Fruit fly (Drosophila melanogaster) whole organism, larva: ENCODE data around the gene CanA1.

Experiments
- noc ChIP-seq: fragments of 200-800 bp; sonication (Bioruptor generic); optimal IDR thresholded peaks from 3 replicates; lab custom pipeline; 2019; ENCODE audit warnings: missing biosample characterization, mild to moderate bottlenecking, missing genetic modification characterization, moderate library complexity

The CanA1 gene

DNA sequence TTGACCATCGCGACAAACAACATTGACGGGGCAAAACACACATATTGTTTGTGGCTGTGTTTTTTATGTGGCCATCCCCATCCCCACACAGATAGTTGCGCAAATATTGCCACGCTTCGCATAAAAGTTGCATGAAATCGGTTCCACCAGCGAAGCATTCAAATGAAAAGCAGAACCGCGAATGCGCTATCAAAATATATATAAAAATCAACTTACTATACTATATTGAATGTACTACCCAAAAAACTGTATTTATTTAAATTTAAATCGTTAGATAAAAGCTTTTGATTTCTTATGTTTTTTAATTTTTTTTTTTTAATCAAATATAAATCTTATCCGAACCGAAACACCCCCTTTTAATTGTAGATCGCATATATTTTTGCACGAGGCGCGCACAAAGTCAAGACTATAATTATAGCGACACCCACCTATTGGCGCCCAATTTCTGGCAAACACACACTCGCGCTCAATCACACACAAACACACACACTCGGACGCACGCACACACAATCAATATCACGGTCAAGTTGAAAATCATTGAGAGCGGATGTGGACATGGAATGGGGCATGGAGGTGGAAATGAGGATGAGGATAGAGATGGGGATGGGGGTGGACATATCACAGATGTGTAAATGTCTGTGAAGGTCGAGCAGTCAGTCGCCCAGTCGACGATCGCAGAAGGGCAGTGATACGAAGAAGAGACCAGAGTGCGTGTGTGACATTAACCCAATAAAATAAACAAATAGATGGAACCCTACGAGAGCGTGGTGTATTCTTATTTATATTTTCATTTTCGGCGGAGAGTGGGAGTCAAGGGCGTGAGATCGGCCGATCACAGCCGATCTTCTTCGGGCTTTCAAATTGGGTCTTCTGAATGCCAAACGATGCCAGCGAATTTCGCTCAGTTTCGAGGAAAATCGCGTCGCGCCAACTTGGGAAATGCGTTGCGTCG, at the start of gene CanA1:
Gene CanA1, plus strand, starts transcription at position 902 of the 952 bp plus-strand sequence.
- peak; percentile 41 for TF ChIP-seq noc (tag; lab: Kevin White, UChicago)

DNA sequence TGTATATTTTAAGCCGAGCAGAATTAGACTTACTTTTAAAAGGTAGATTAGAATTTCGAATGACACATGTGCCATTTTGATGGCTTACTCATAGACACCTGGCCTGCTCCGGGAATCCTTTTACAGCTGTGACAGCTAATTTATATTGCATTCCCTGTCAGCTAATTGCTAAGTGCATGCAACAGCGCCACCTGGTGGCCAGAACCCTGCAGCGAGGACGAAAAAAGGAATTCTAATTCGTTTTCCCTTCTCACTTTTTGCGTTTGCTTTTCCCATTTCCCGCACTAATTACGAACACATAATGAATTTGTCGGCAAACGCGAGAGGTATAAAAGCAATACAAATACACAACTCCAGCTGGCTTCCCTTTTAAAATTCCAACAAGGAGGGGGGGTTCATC, 49.2 kb upstream of the CanA1 start, which contains the start of gene CG31008:
Gene CG31008, minus strand, starts transcription at position 59 of the 400 bp plus-strand sequence.
- TF ChIP-seq noc (tag; lab: Kevin White, UChicago), result no peak

DNA sequence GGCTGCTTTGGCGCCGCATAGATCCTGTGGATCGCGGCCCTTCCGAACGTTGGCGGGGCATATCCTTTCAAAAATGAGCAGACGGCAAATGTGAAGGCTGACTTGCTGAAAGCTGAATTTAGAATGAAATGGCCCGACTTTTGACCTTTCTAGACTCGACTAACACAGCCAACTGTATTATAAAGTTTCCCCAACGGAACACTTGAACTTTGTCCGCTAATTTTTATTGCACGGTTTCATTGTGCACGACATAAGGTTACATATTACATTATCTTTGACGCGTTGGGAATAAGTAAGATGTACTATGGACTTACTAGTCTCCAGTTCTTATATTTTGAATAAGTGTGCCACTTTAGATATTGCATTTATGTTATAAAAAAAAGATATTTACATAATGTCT, 46.8 kb upstream of the CanA1 start, which contains the start of gene CG31007:
Gene CG31007, minus strand, starts transcription at position 101 of the 400 bp plus-strand sequence.
- TF ChIP-seq noc (tag; lab: Kevin White, UChicago), result no peak

DNA sequence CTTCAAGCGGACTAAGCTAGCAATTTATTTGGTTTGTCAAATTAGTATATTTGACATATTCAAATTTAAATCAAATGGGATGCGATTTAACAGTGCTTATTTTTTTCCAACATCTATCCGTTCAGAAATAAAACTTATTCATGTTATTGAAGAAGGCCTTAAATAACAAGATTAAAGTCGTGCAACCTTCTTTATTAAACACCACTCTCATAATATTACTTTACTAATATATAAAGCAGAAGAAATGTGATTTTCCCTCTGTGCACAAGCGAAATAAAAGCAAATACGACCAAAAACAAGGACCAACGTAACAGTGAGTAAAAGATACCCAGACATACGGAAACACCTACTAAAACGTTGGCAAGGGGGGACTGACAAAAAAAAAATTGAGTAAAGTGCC, 32.6 kb upstream of the CanA1 start:
- TF ChIP-seq noc (tag; lab: Kevin White, UChicago), result no peak

- peak; percentile 53 for TF ChIP-seq noc (tag; lab: Kevin White, UChicago)
Observed at dm6 chr3R:31010086-31010485, 29.1 kb upstream of the CanA1 start.

DNA sequence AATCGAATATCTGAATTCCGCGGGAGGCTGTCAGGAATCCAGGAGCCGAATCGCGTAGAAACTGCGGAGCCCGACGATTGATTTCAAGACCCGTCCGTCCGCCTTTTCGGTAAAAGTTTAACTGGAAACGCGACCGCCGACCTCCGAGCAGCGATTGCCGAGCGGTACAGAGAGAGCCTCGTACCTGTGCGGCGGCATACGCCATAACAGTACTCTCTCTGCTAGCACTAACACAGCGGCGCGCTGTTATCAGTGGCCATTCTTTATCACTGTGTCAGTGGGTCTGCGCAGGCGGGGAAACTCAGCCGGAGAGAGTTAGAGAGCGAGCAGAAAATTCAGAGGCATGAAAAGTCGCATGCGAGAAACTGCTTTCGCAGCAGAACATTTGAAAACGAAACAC, 22.5 kb upstream of the CanA1 start, which contains the start of gene 5-HT7:
Gene 5-HT7, minus strand, starts transcription at position 161 of the 400 bp plus-strand sequence.
- TF ChIP-seq noc (tag; lab: Kevin White, UChicago), result no peak

DNA sequence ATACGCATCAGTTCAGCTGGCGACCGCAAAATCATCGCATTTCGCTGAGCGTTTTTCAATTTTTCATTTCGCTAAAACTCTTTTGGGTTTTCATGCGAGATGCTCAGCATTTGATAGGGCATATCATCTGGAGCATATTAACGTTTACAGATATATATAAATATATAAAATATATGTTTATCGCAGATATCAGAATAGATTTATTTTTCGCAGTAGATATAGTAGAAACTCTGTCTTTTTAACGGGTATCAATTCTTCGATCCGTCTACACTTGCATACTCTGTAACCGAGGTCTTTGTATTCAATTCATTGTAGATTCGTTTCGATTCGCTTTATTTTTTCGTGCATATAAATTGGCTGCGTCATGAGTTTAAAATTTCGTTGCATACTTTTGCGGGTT, 19.5 kb upstream of the CanA1 start:
- TF ChIP-seq noc (tag; lab: Kevin White, UChicago), result no peak

- no peak for TF ChIP-seq noc (tag; lab: Kevin White, UChicago)
Observed at dm6 chr3R:31020762-31021161, 18.4 kb upstream of the CanA1 start.

DNA sequence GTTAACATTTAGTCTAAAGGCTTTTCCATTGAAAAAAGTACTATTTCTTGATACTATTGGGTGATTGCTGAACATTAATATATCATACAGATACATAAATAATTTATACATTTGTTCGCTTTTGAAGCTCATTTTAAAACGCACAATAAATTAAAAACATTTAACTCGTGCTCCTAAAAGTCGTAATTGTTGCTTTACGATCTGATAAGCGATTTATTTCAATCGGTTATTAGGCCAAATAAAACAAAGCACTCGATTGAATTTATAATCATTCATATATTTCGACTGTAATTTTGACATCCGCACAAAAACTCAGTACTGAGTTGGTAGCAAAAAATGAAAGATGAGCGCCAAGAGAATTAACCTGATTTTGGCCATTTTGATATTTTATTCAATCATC, 4.1 kb upstream of the CanA1 start, which contains the start of gene CG33773:
Gene CG33773, plus strand, starts transcription at position 301 of the 400 bp plus-strand sequence.
- no peak for TF ChIP-seq noc (tag; lab: Kevin White, UChicago)

DNA sequence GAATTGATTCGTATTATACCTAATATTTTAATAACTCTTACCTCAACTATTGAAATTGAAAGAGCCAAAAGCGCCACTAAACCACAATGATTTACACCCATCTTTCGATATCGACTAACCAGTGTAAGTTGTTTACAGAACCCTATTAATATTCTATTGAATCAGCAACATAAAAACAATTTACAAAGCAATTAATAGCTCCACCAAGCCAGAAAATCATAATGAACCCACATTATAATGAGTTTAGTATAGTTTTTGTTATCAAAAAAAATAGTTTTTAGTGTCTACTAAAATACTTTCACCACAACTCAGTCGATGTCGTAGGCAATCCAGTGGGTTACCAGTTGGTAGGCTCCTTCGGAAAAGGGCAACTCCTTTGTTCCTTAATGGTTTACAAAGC, 5.8 kb downstream of the CanA1 start, which contains the start of gene CG33920:
Gene CG33920, minus strand, starts transcription at position 101 of the 400 bp plus-strand sequence.
- TF ChIP-seq noc (tag; lab: Kevin White, UChicago), result no peak

DNA sequence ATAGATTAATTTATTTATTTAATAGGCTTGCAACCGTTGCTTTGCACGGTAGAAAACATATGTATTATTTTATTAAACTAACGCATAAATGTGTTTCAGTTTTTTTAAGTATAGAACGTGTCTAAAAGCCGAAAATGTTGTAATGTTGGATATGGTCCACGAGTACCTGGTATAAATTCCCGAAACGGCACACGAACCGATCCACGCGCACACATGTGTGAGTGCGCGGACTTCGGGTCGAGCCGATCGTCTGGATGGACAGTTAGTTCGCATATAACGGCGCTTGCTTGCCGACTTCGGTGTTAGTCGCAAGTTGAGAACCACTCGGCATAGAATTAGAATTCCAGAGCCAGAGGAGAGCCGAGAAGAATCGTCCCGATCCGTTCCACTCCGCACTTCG, 9.5 kb downstream of the CanA1 start, which contains the start of gene Alp4:
Gene Alp4, plus strand, starts transcription at position 301 of the 400 bp plus-strand sequence.
- no peak for TF ChIP-seq noc (tag; lab: Kevin White, UChicago)

- TF ChIP-seq noc (tag; lab: Kevin White, UChicago), result no peak
Observed at dm6 chr3R:31053784-31054221, 14.6 kb downstream of the CanA1 start, which contains the start of gene Chchd3. Chchd3 (minus strand) TSS chr3R:31053915.

DNA sequence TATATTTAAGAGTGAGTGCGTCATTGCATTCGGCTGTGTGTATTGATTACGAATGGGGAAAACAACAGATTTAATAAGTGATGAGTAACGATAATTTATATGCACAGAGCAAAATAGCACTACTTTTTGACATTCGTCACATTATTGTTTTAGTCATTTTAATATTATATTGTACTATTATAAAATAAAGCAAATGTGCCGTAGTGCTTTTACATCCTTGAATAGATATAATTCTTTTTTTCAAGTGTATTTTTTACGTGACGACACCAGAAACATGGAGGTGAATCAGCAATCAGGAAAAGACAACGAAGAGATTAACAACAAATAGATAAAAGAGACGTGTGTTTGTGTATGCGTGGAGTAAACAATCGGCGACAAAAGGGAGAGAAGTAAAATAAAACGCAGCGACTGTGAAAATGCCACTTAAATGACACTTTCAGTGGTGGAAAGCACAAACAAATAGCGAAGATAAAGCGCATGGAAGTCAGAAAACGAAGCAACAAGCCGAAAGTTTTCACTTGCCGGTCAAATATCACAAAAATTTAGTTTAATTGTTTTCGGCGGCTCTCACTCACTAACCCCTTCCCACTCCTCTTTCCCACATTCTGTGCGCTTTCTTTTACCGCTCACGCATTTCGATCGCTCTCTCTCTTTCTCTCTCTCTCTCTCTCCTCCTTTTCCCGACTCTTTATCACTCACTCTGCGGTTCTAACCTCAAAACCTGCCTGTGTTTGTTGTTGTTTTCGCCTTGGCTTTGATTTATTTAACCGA, 20.0 kb downstream of the CanA1 start:
- peak; percentile 86 for TF ChIP-seq noc (tag; lab: Kevin White, UChicago)

- TF ChIP-seq noc (tag; lab: Kevin White, UChicago), result no peak
Observed at dm6 chr3R:31059807-31060707, 20.9 kb downstream of the CanA1 start.
